Worm (Caenorhabditis elegans): ENCODE data around the gene R13H7.2.

Gene R13H7.2

DNA sequence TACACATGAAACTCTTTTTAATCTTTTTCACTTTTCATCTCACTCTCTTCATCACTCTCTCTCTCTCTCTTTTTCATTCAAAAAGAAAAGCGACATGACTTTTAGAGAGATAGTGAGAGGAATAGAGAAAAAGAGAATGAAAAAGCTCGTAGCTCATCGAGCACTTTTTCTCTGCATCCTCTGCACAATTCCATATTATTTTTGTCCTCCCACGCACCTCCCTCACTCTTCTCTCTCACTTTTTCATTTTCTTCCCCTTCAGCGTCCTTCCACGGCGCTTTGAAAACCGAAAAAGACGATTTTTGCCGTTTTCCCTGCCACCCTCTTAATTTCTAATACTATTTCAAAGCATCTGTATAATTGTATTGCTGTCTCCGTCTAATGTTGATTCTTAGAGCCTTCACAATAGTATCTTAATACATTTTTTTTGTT lies 20.1 kb downstream of the R13H7.2 start:
- TF ChIP-seq unc-62 (GFP tag; optimal IDR thresholded peaks at IDR 0.05) = peak; percentile 77
- TF ChIP-seq nhr-28 (tag; optimal IDR thresholded peaks at IDR 0.05) = no peak
- no peak for TF ChIP-seq ceh-39 (tag; optimal IDR thresholded peaks at IDR 0.05)
- TF ChIP-seq mep-1 (tag; optimal IDR thresholded peaks at IDR 0.05) = peak; percentile 24
- peak; percentile 22 for TF ChIP-seq hlh-1 (tag; optimal IDR thresholded peaks at IDR 0.05)
- TF ChIP-seq nhr-237 (tag; optimal IDR thresholded peaks at IDR 0.05) = peak; percentile 55
- peak; percentile 89 for TF ChIP-seq unc-120 (tag; optimal IDR thresholded peaks at IDR 0.05; ENCODE audit: poor library complexity, severe bottlenecking)
- no peak for TF ChIP-seq cnd-1 (tag; optimal IDR thresholded peaks at IDR 0.05)
- no peak for TF ChIP-seq ham-2 (GFP tag; optimal IDR thresholded peaks at IDR 0.05)
- no peak for TF ChIP-seq tbx-8 (GFP tag; optimal IDR thresholded peaks at IDR 0.05)
- TF ChIP-seq ces-1 (GFP tag; optimal IDR thresholded peaks at IDR 0.05) = peak; percentile 76
- TF ChIP-seq ceh-83 (GFP tag; optimal IDR thresholded peaks at IDR 0.05) = no peak
- no peak for TF ChIP-seq pha-4 (tag; optimal IDR thresholded peaks at IDR 0.05)
- TF ChIP-seq lin-32 (GFP tag; optimal IDR thresholded peaks at IDR 0.05) = no peak
- TF ChIP-seq mls-2 (tag; optimal IDR thresholded peaks at IDR 0.05) = no peak

- no peak for TF ChIP-seq pha-4 (tag; optimal IDR thresholded peaks at IDR 0.05)
- no peak for TF ChIP-seq cnd-1 (tag; optimal IDR thresholded peaks at IDR 0.05)
- TF ChIP-seq ceh-39 (tag; optimal IDR thresholded peaks at IDR 0.05) = no peak
- TF ChIP-seq unc-62 (GFP tag; optimal IDR thresholded peaks at IDR 0.05) = no peak
- TF ChIP-seq bed-3 (GFP tag; optimal IDR thresholded peaks at IDR 0.05) = no peak
- TF ChIP-seq ces-1 (GFP tag; optimal IDR thresholded peaks at IDR 0.05) = no peak
- TF ChIP-seq nhr-2 (tag; optimal IDR thresholded peaks at IDR 0.05) = no peak
- no peak for TF ChIP-seq ceh-83 (GFP tag; optimal IDR thresholded peaks at IDR 0.05)
- TF ChIP-seq ham-2 (GFP tag; optimal IDR thresholded peaks at IDR 0.05) = no peak
- no peak for TF ChIP-seq elt-3 (tag; optimal IDR thresholded peaks at IDR 0.05)
- no peak for TF ChIP-seq nhr-76 (tag; optimal IDR thresholded peaks at IDR 0.05)
- no peak for TF ChIP-seq sptf-1 (tag; optimal IDR thresholded peaks at IDR 0.05)
- no peak for TF ChIP-seq hlh-1 (tag; optimal IDR thresholded peaks at IDR 0.05)
- TF ChIP-seq nhr-28 (tag; optimal IDR thresholded peaks at IDR 0.05) = no peak
- TF ChIP-seq M03D4.4 (tag; optimal IDR thresholded peaks at IDR 0.05) = no peak
- no peak for TF ChIP-seq mls-2 (tag; optimal IDR thresholded peaks at IDR 0.05)
- TF ChIP-seq sem-2 (GFP tag; optimal IDR thresholded peaks at IDR 0.05) = no peak
- no peak for TF ChIP-seq nhr-237 (tag; optimal IDR thresholded peaks at IDR 0.05)
These were observed 22.4 kb downstream of the R13H7.2 start for ce11 chrIV:6836769-6837168.

- no peak for TF ChIP-seq sptf-1 (tag; optimal IDR thresholded peaks at IDR 0.05)
- TF ChIP-seq flh-1 (GFP tag; optimal IDR thresholded peaks at IDR 0.05) = no peak
These were observed 24.5 kb downstream of the R13H7.2 start for ce11 chrIV:6834705-6835104.

- no peak for TF ChIP-seq sptf-1 (tag; optimal IDR thresholded peaks at IDR 0.05)
- TF ChIP-seq elt-1 (tag; optimal IDR thresholded peaks at IDR 0.05; ENCODE audit: borderline replicate concordance, insufficient read depth) = peak; percentile 46
These were observed 25.6 kb downstream of the R13H7.2 start for ce11 chrIV:6833617-6834016.

DNA sequence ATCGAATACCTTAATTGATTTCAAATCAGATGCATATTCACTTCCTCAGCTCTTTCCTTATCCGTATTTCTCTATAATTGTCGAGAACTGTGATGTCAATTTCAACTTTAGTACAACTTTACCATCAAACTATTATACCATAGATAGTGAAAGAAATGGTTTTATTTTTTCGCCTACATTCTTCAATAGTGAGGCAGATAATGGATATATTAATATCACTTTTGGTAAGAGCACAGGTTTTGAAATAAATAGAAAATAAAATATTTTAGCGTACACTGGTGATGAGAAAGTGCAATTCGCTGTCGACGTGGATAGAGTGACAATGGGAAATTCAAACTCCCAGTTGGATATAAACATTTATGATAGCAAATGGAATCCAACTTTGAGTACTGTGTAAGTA lies 27.0 kb downstream of the R13H7.2 start:
- no peak for TF ChIP-seq M03D4.4 (tag; optimal IDR thresholded peaks at IDR 0.05)
- no peak for TF ChIP-seq snpc-4 (tag; optimal IDR thresholded peaks at IDR 0.05)
- TF ChIP-seq ces-1 (GFP tag; optimal IDR thresholded peaks at IDR 0.05) = no peak
- no peak for TF ChIP-seq sptf-1 (tag; optimal IDR thresholded peaks at IDR 0.05)
- no peak for TF ChIP-seq ham-2 (GFP tag; optimal IDR thresholded peaks at IDR 0.05)
- TF ChIP-seq hlh-1 (tag; optimal IDR thresholded peaks at IDR 0.05) = no peak
- no peak for TF ChIP-seq zip-8 (tag; optimal IDR thresholded peaks at IDR 0.05)

- no peak for TF ChIP-seq cnd-1 (tag; optimal IDR thresholded peaks at IDR 0.05)
- TF ChIP-seq pha-4 (tag; optimal IDR thresholded peaks at IDR 0.05) = no peak
- TF ChIP-seq drap-1 (GFP tag; optimal IDR thresholded peaks at IDR 0.05) = no peak
- TF ChIP-seq unc-62 (GFP tag; optimal IDR thresholded peaks at IDR 0.05) = no peak
- TF ChIP-seq flh-1 (GFP tag; optimal IDR thresholded peaks at IDR 0.05) = no peak
- no peak for TF ChIP-seq ham-2 (GFP tag; optimal IDR thresholded peaks at IDR 0.05)
- TF ChIP-seq blmp-1 (tag; optimal IDR thresholded peaks at IDR 0.05) = no peak
- TF ChIP-seq mab-5 (tag; optimal IDR thresholded peaks at IDR 0.05) = no peak
- no peak for TF ChIP-seq ceh-83 (GFP tag; optimal IDR thresholded peaks at IDR 0.05)
- no peak for TF ChIP-seq lsy-2 (tag; optimal IDR thresholded peaks at IDR 0.05)
These were observed 29.3 kb downstream of the R13H7.2 start, which contains the start of gene H20E11.1 for ce11 chrIV:6829902-6830301. Gene H20E11.1 (plus strand): TSS chrIV:6830145.
